Fruit fly (Drosophila melanogaster) whole organism, embryonic: ENCODE results near the gene CycA.

ENCODE experiments used
- Ada2b ChIP-seq: fragments of 200-800 bp; sonication (Bioruptor generic); IDR thresholded peaks from 2 replicates; pipeline ENCODE4 v1.3.6; 2022; ENCODE audit warnings: missing biosample characterization, missing genetic modification characterization
- Adf1 ChIP-seq: fragments of 200-800 bp; sonication (Bioruptor generic); IDR thresholded peaks from 2 replicates; pipeline ENCODE4 v1.3.6; 2022; ENCODE audit warnings: missing biosample characterization, missing genetic modification characterization
- Antp ChIP-seq: fragments of 200-800 bp; sonication (Bioruptor generic); optimal IDR thresholded peaks from 3 replicates; lab custom pipeline; 2016; ENCODE audit warnings: missing biosample characterization, missing genetic modification characterization
- CG10267 ChIP-seq: fragments of 200-800 bp; sonication (Bioruptor generic); optimal IDR thresholded peaks from 2 replicates; lab custom pipeline; 2018; ENCODE audit warnings: missing biosample characterization, mild to moderate bottlenecking, missing genetic modification characterization, moderate library complexity
- CG10462 ChIP-seq: fragments of 200-800 bp; sonication (Bioruptor generic); optimal IDR thresholded peaks from 2 replicates; lab custom pipeline; 2016; ENCODE audit warnings: missing biosample characterization, missing genetic modification characterization
- CG11723 ChIP-seq: fragments of 200-800 bp; sonication (Bioruptor generic); optimal IDR thresholded peaks from 2 replicates; lab custom pipeline; 2017; ENCODE audit warnings: missing biosample characterization, mild to moderate bottlenecking, missing genetic modification characterization
- CG12104 ChIP-seq: fragments of 200-800 bp; sonication (Bioruptor generic); optimal IDR thresholded peaks from 3 replicates; lab custom pipeline; 2016; ENCODE audit warnings: missing biosample characterization, missing genetic modification characterization
- CG13624 ChIP-seq: fragments of 200-800 bp; sonication (Bioruptor generic); optimal IDR thresholded peaks from 2 replicates; lab custom pipeline; 2016; ENCODE audit warnings: missing biosample characterization, missing genetic modification characterization
- CG13894 ChIP-seq: fragments of 200-800 bp; sonication (Bioruptor generic); optimal IDR thresholded peaks from 3 replicates; lab custom pipeline; 2018; ENCODE audit warnings: missing biosample characterization, mild to moderate bottlenecking, missing genetic modification characterization, moderate library complexity
- CG14050 ChIP-seq: fragments of 200-800 bp; sonication (Bioruptor generic); IDR thresholded peaks from 3 replicates; pipeline ENCODE4 v1.3.6; 2022; ENCODE audit warnings: missing biosample characterization, missing genetic modification characterization
- CG16813 ChIP-seq: fragments of 200-800 bp; sonication (Bioruptor generic); IDR thresholded peaks from 3 replicates; pipeline ENCODE4 v1.3.6; 2022; ENCODE audit warnings: missing biosample characterization, missing genetic modification characterization; ENCODE audit not compliant: partially characterized antibody
- CG17361 ChIP-seq: fragments of 200-800 bp; sonication (Bioruptor generic); IDR thresholded peaks from 3 replicates; pipeline ENCODE4 v1.3.6; 2022; ENCODE audit warnings: missing biosample characterization, missing genetic modification characterization
- CG17385 ChIP-seq: fragments of 200-800 bp; sonication (Bioruptor generic); optimal IDR thresholded peaks from 3 replicates; lab custom pipeline; 2018; ENCODE audit warnings: missing biosample characterization, mild to moderate bottlenecking, missing genetic modification characterization
- CG30431 ChIP-seq: fragments of 200-800 bp; sonication (Bioruptor generic); optimal IDR thresholded peaks from 2 replicates; lab custom pipeline; 2017; ENCODE audit warnings: missing biosample characterization, missing genetic modification characterization
- CG34224 ChIP-seq: fragments of 200-800 bp; sonication (Bioruptor generic); IDR thresholded peaks from 3 replicates; pipeline ENCODE4 v1.3.6; 2022; ENCODE audit warnings: missing biosample characterization, missing genetic modification characterization; ENCODE audit not compliant: partially characterized antibody
- CG34376 ChIP-seq: fragments of 200-800 bp; sonication (Bioruptor generic); optimal IDR thresholded peaks from 2 replicates; lab custom pipeline; 2018; ENCODE audit warnings: missing biosample characterization, mild to moderate bottlenecking, missing genetic modification characterization
- CG43689 ChIP-seq: fragments of 200-800 bp; sonication (Bioruptor generic); IDR thresholded peaks from 2 replicates; pipeline ENCODE4 v1.3.6; 2022; ENCODE audit warnings: missing biosample characterization, missing genetic modification characterization
- CG6683 ChIP-seq: fragments of 200-800 bp; sonication (Bioruptor generic); optimal IDR thresholded peaks from 2 replicates; lab custom pipeline; 2017; ENCODE audit warnings: missing biosample characterization, mild to moderate bottlenecking, missing genetic modification characterization, missing genetic modification reagents
- CG6854 ChIP-seq: fragments of 200-800 bp; sonication (Bioruptor generic); optimal IDR thresholded peaks from 3 replicates; lab custom pipeline; 2017; ENCODE audit warnings: missing biosample characterization, mild to moderate bottlenecking, missing genetic modification characterization
- CG7271 ChIP-seq: fragments of 200-800 bp; sonication (Bioruptor generic); optimal IDR thresholded peaks from 2 replicates; lab custom pipeline; 2018; ENCODE audit warnings: missing biosample characterization, mild to moderate bottlenecking, missing genetic modification characterization, moderate library complexity
- CG8478 ChIP-seq: fragments of >200 bp; optimal IDR thresholded peaks from 2 replicates; lab custom pipeline; 2018
- CG8924 ChIP-seq: fragments of 200-800 bp; optimal IDR thresholded peaks from 3 replicates; lab custom pipeline; 2019; ENCODE audit warnings: missing biosample characterization, mild to moderate bottlenecking, missing genetic modification characterization, moderate library complexity
- CG9609 ChIP-seq: fragments of 200-800 bp; sonication (Bioruptor generic); optimal IDR thresholded peaks from 3 replicates; lab custom pipeline; 2016; ENCODE audit warnings: missing biosample characterization, missing genetic modification characterization
- Chrac-16 ChIP-seq: fragments of 200-800 bp; sonication (Bioruptor generic); optimal IDR thresholded peaks from 3 replicates; lab custom pipeline; 2016; ENCODE audit warnings: missing biosample characterization, missing genetic modification characterization
- Dfd ChIP-seq, 2 experiments: fragments of >200 bp; optimal IDR thresholded peaks; 2 replicates each; lab custom pipeline; 2017; ENCODE audit warnings: missing biosample characterization in 2 of 2, missing genetic modification characterization in 2 of 2
- Eip74EF ChIP-seq, 2 experiments: fragments of 200-800 bp in 1 of 2; fragments of >200 bp in 1 of 2; sonication (Bioruptor generic) in 1 of 2; optimal IDR thresholded peaks; 2 replicates each; lab custom pipeline; 2017 to 2019; ENCODE audit warnings: missing biosample characterization in 2 of 2, missing genetic modification characterization in 2 of 2, mild to moderate bottlenecking in 1 of 2, moderate library complexity in 1 of 2
- Ets97D ChIP-seq: fragments of 200-800 bp; sonication (Bioruptor generic); optimal IDR thresholded peaks from 3 replicates; lab custom pipeline; 2016; ENCODE audit warnings: missing biosample characterization, missing genetic modification characterization
- H15 ChIP-seq: fragments of 200-800 bp; sonication (Bioruptor generic); IDR thresholded peaks from 3 replicates; pipeline ENCODE4 v1.3.6; 2022; ENCODE audit warnings: missing biosample characterization, missing genetic modification characterization
- Hand ChIP-seq: fragments of 200-800 bp; sonication (Bioruptor generic); optimal IDR thresholded peaks from 2 replicates; lab custom pipeline; 2017; ENCODE audit warnings: mild to moderate bottlenecking, missing biosample characterization, missing genetic modification reagents, missing genetic modification characterization
- Neu2 ChIP-seq: fragments of 200-800 bp; sonication (Bioruptor generic); optimal IDR thresholded peaks from 3 replicates; lab custom pipeline; 2016; ENCODE audit warnings: missing biosample characterization, missing genetic modification characterization, borderline replicate concordance
- Nf-YA ChIP-seq: fragments of 200-800 bp; sonication (Bioruptor generic); IDR thresholded peaks from 2 replicates; pipeline ENCODE4 v1.3.6; 2022; ENCODE audit warnings: missing biosample characterization, missing genetic modification characterization
- Oaz ChIP-seq: fragments of 200-800 bp; sonication (Bioruptor generic); IDR thresholded peaks from 2 replicates; pipeline ENCODE4 v1.3.6; 2022; ENCODE audit warnings: missing biosample characterization, missing genetic modification characterization
- ems ChIP-seq: fragments of 200-800 bp; sonication (Bioruptor generic); optimal IDR thresholded peaks from 3 replicates; lab custom pipeline; 2016; ENCODE audit warnings: missing biosample characterization, missing genetic modification characterization
- eve ChIP-seq, 2 experiments: fragments of >200 bp; optimal IDR thresholded peaks; 2 replicates each; lab custom pipeline; 2017; ENCODE audit warnings: missing biosample characterization in 2 of 2, missing genetic modification characterization in 2 of 2
- fru ChIP-seq: fragments of >200 bp; optimal IDR thresholded peaks from 2 replicates; lab custom pipeline; 2017
- hbn ChIP-seq: fragments of 200-800 bp; sonication (Bioruptor generic); IDR thresholded peaks from 2 replicates; pipeline ENCODE4 v1.3.6; 2022; ENCODE audit warnings: missing biosample characterization, missing genetic modification characterization; ENCODE audit not compliant: partially characterized antibody
- kah ChIP-seq: fragments of 200-800 bp; sonication (Bioruptor generic); optimal IDR thresholded peaks from 2 replicates; lab custom pipeline; 2018; ENCODE audit warnings: missing biosample characterization, mild to moderate bottlenecking, missing genetic modification characterization
- kni ChIP-seq: fragments of 200-800 bp; sonication (Bioruptor generic); optimal IDR thresholded peaks from 3 replicates; lab custom pipeline; 2017; ENCODE audit warnings: mild to moderate bottlenecking, missing biosample characterization, missing genetic modification reagents, missing genetic modification characterization
- prd ChIP-seq, 3 experiments: fragments of >200 bp in 2 of 3; fragments of 200-800 bp in 1 of 3; sonication (Bioruptor generic) in 1 of 3; optimal IDR thresholded peaks in 2 of 3; IDR thresholded peaks in 1 of 3; 2 replicates in 2 of 3; 3 replicates in 1 of 3; pipeline versions ENCODE4 v1.3.6 to Lab custom; 2017 to 2022; ENCODE audit warnings: missing biosample characterization in 1 of 3, missing genetic modification characterization in 1 of 3
- run ChIP-seq: fragments of 200-800 bp; sonication (Bioruptor generic); optimal IDR thresholded peaks from 3 replicates; lab custom pipeline; 2018; ENCODE audit warnings: missing biosample characterization, mild to moderate bottlenecking, missing genetic modification characterization
- salm ChIP-seq: fragments of 200-800 bp; sonication (Bioruptor generic); optimal IDR thresholded peaks from 2 replicates; lab custom pipeline; 2018; ENCODE audit warnings: missing biosample characterization, mild to moderate bottlenecking, missing genetic modification characterization
- scrt ChIP-seq: fragments of 200-800 bp; sonication (Bioruptor generic); optimal IDR thresholded peaks from 2 replicates; lab custom pipeline; 2018; ENCODE audit warnings: missing biosample characterization, mild to moderate bottlenecking, missing genetic modification characterization, moderate library complexity
- sd ChIP-seq: fragments of 200-800 bp; sonication (Bioruptor generic); optimal IDR thresholded peaks from 3 replicates; lab custom pipeline; 2018; ENCODE audit warnings: missing biosample characterization, mild to moderate bottlenecking, missing genetic modification characterization, moderate library complexity
- shn ChIP-seq: fragments of 200-800 bp; sonication (Bioruptor generic); optimal IDR thresholded peaks from 3 replicates; lab custom pipeline; 2016; ENCODE audit warnings: missing biosample characterization, missing genetic modification characterization
- slbo ChIP-seq: fragments of 200-800 bp; sonication (Bioruptor generic); IDR thresholded peaks from 2 replicates; pipeline ENCODE4 v1.3.6; 2022; ENCODE audit warnings: missing biosample characterization, missing genetic modification characterization
- tx ChIP-seq: fragments of 200-800 bp; sonication (Bioruptor generic); optimal IDR thresholded peaks from 2 replicates; lab custom pipeline; 2016; ENCODE audit warnings: missing biosample characterization, missing genetic modification characterization
- wor ChIP-seq: fragments of 200-800 bp; sonication (Bioruptor generic); IDR thresholded peaks from 2 replicates; pipeline ENCODE4 v1.3.6; 2022; ENCODE audit warnings: missing biosample characterization, missing genetic modification characterization
- zf30C ChIP-seq: fragments of 200-800 bp; sonication (Bioruptor generic); optimal IDR thresholded peaks from 3 replicates; lab custom pipeline; 2018; ENCODE audit warnings: missing biosample characterization, mild to moderate bottlenecking, missing genetic modification characterization
- zfh1 ChIP-seq: fragments of 200-800 bp; sonication (Bioruptor generic); IDR thresholded peaks from 3 replicates; pipeline ENCODE4 v1.3.6; 2022; ENCODE audit warnings: missing biosample characterization, missing genetic modification characterization

The CycA gene

dm6 chr3L:11819639-11820456, 13.5 kb downstream of the CycA start (continued):
- TF ChIP-seq Oaz (GFP tag; lab: Robert Waterston, UW), result no peak
- TF ChIP-seq CG12104, result no peak
- no peak for TF ChIP-seq CG11723 (GFP tag; lab: Kevin White, UChicago)
- peak; percentile 15 for TF ChIP-seq Antp (GFP tag; lab: Kevin White, UChicago)
- TF ChIP-seq CG43689, result no peak
- TF ChIP-seq CG17361 (GFP tag; lab: Robert Waterston, UW), result no peak
- no peak for TF ChIP-seq hbn (GFP tag; lab: Robert Waterston, UW)
- no peak for TF ChIP-seq salm (tag; lab: Kevin White, UChicago)
- TF ChIP-seq Adf1 (GFP tag; lab: Robert Waterston, UW), result no peak
- TF ChIP-seq CG14050 (GFP tag; lab: Robert Waterston, UW), result no peak
- no peak for TF ChIP-seq CG9609 (GFP tag; lab: Kevin White, UChicago)
- peak; percentile 11 for TF ChIP-seq CG10267 (tag; lab: Kevin White, UChicago)
- no peak for TF ChIP-seq CG7271 (tag; lab: Kevin White, UChicago)
- TF ChIP-seq shn (GFP tag; lab: Kevin White, UChicago), result peak; percentile 48
- TF ChIP-seq CG34376 (GFP tag; lab: Kevin White, UChicago), result peak; percentile 68
- no peak for TF ChIP-seq Nf-YA (GFP tag; lab: Robert Waterston, UW)
- 0 out of 2 replicates have a peak, but pooled peaks have one; percentile 20 for TF ChIP-seq Ada2b
- peak; percentile 40; the same call in 1 of the 3 replicates for TF ChIP-seq zfh1 (GFP tag; lab: Robert Waterston, UW)
- peak; percentile 28 for TF ChIP-seq kni
- no peak for TF ChIP-seq prd (optimal IDR thresholded peaks at IDR 0.05; lab: Kevin White, UChicago)
- peak; percentile 51; the same call in 2 of the 3 replicates for TF ChIP-seq prd (GFP tag; IDR thresholded peaks at IDR 0.05; lab: Robert Waterston, UW)
- TF ChIP-seq CG34224 (GFP tag; lab: Robert Waterston, UW), result no peak
- TF ChIP-seq tx (GFP tag; lab: Kevin White, UChicago), result peak; percentile 10
- peak; percentile 75 for TF ChIP-seq slbo (GFP tag; lab: Robert Waterston, UW)
- TF ChIP-seq kah (GFP tag; lab: Kevin White, UChicago), result peak; percentile 44
- TF ChIP-seq Eip74EF (GFP tag; optimal IDR thresholded peaks at IDR 0.05; lab: Kevin White, UChicago), result peak in 1 of 2 experiments; percentile 47
- no peak for TF ChIP-seq Ets97D (GFP tag; lab: Kevin White, UChicago)
- TF ChIP-seq CG30431 (GFP tag; lab: Kevin White, UChicago), result no peak
- no peak for TF ChIP-seq Chrac-16
- no peak for TF ChIP-seq fru (lab: Kevin White, UChicago)
- TF ChIP-seq wor (GFP tag; lab: Robert Waterston, UW), result no peak
- TF ChIP-seq Hand, result peak; percentile 25
- TF ChIP-seq sd (tag; lab: Kevin White, UChicago), result no peak
- TF ChIP-seq CG17385, result peak; percentile 29
- TF ChIP-seq CG10462 (GFP tag; lab: Kevin White, UChicago), result no peak
- no peak for TF ChIP-seq CG6854
- TF ChIP-seq H15 (GFP tag; lab: Robert Waterston, UW), result no peak
- no peak for TF ChIP-seq CG16813
- TF ChIP-seq CG6683 (GFP tag; lab: Kevin White, UChicago), result no peak
- no peak for TF ChIP-seq CG8478 (lab: Kevin White, UChicago)
- TF ChIP-seq Dfd (GFP tag; optimal IDR thresholded peaks at IDR 0.05; lab: Kevin White, UChicago), result no peak
- peak; percentile 35 for TF ChIP-seq CG8924 (tag; lab: Kevin White, UChicago)
- TF ChIP-seq run (tag; lab: Kevin White, UChicago), result no peak
- TF ChIP-seq CG13894 (tag; lab: Kevin White, UChicago), result no peak
- TF ChIP-seq scrt, result peak; percentile 12
- no peak for TF ChIP-seq Neu2 (GFP tag; lab: Kevin White, UChicago)
- no peak for TF ChIP-seq zf30C (GFP tag; lab: Kevin White, UChicago)
- TF ChIP-seq ems, result peak; percentile 33
- peak; percentile 46 for TF ChIP-seq CG13624
- TF ChIP-seq eve (GFP tag; optimal IDR thresholded peaks at IDR 0.05; lab: Kevin White, UChicago), result no peak
